Worm (Caenorhabditis elegans) whole organism, young adult: ENCODE measurements around the gene mboa-7.

ENCODE experiments used
- B0019.2 ChIP-seq: fragments of 200-800 bp; sonication (Bioruptor generic); conservative IDR thresholded peaks from 2 replicates; pipeline ENCODE4 v1.3.6; 2022; ENCODE audit warnings: missing genetic modification reagents, missing genetic modification characterization, missing compliant biosample characterization
- B0261.1 ChIP-seq: sonication (generic microtip); optimal IDR thresholded peaks from 2 replicates; lab custom pipeline; 2016; ENCODE audit warnings: mild to moderate bottlenecking, missing genetic modification characterization, moderate library complexity, missing compliant biosample characterization
- C06A6.2 ChIP-seq: fragments of 200-800 bp; sonication (Bioruptor generic); conservative IDR thresholded peaks from 2 replicates; pipeline ENCODE4 v1.3.6; 2022; ENCODE audit warnings: missing genetic modification characterization, missing compliant biosample characterization
- F10E7.11 ChIP-seq: sonication (generic microtip); optimal IDR thresholded peaks from 2 replicates; lab custom pipeline; 2017; ENCODE audit warnings: mild to moderate bottlenecking, missing genetic modification characterization, moderate library complexity, missing compliant biosample characterization
- F33H1.4 ChIP-seq: fragments of 200-800 bp; sonication (Bioruptor generic); IDR thresholded peaks from 2 replicates; pipeline ENCODE4 v1.3.6; 2022; ENCODE audit warnings: missing genetic modification reagents, missing genetic modification characterization, missing compliant biosample characterization
- F49E8.2 ChIP-seq: sonication (generic microtip); optimal IDR thresholded peaks from 3 replicates; lab custom pipeline; 2017; ENCODE audit warnings: missing genetic modification characterization, mild to moderate bottlenecking, missing compliant biosample characterization, antibody characterized with exemption, moderate library complexity; ENCODE audit not compliant: insufficient read depth
- F55B11.4 ChIP-seq: sonication (generic microtip); optimal IDR thresholded peaks from 2 replicates; lab custom pipeline; 2016; ENCODE audit warnings: missing compliant biosample characterization, missing genetic modification characterization, borderline replicate concordance; ENCODE audit not compliant: insufficient read depth
- T26A5.8 ChIP-seq: sonication (generic microtip); optimal IDR thresholded peaks from 2 replicates; lab custom pipeline; 2016; ENCODE audit warnings: missing genetic modification characterization, missing compliant biosample characterization
- Y53F4B.3 ChIP-seq: fragments of 200-800 bp; sonication (Bioruptor generic); IDR thresholded peaks from 2 replicates; pipeline ENCODE4 v1.3.6; 2022; ENCODE audit warnings: missing genetic modification reagents, missing genetic modification characterization, missing compliant biosample characterization
- attf-3 ChIP-seq: fragments of 200-800 bp; sonication (Bioruptor generic); conservative IDR thresholded peaks from 2 replicates; pipeline ENCODE4 v1.3.6; 2022; ENCODE audit warnings: missing genetic modification reagents, missing genetic modification characterization, missing compliant biosample characterization
- attf-5 ChIP-seq: fragments of 200-800 bp; sonication (Bioruptor generic); optimal IDR thresholded peaks from 2 replicates; lab custom pipeline; 2018; ENCODE audit warnings: mild to moderate bottlenecking, missing genetic modification characterization, missing compliant biosample characterization
- attf-6 ChIP-seq: fragments of 200-800 bp; sonication (Bioruptor generic); IDR thresholded peaks from 2 replicates; pipeline ENCODE4 v1.3.6; 2022; ENCODE audit warnings: missing genetic modification reagents, missing genetic modification characterization, missing compliant biosample characterization
- bed-2 ChIP-seq: fragments of 200-800 bp; sonication (Bioruptor generic); IDR thresholded peaks from 2 replicates; pipeline ENCODE4 v1.3.6; 2022; ENCODE audit warnings: missing genetic modification reagents, missing genetic modification characterization, missing compliant biosample characterization
- cebp-1 ChIP-seq, 2 experiments: fragments of 200-800 bp in 1 of 2; sonication (Bioruptor generic) in 1 of 2; sonication (generic microtip) in 1 of 2; IDR thresholded peaks in 1 of 2; optimal IDR thresholded peaks in 1 of 2; 2 replicates each; pipeline versions ENCODE4 v1.3.6 to Lab custom; 2017 to 2022; ENCODE audit warnings: missing compliant biosample characterization in 2 of 2, missing genetic modification characterization in 2 of 2, mild to moderate bottlenecking in 1 of 2, missing genetic modification reagents in 1 of 2, moderate library complexity in 1 of 2
- cebp-2 ChIP-seq: fragments of 200-800 bp; sonication (Bioruptor generic); IDR thresholded peaks from 2 replicates; pipeline ENCODE4 v1.3.6; 2022; ENCODE audit warnings: missing genetic modification characterization, missing compliant biosample characterization
- ceh-27 ChIP-seq: fragments of 200-800 bp; sonication (Bioruptor generic); optimal IDR thresholded peaks from 2 replicates; lab custom pipeline; 2018; ENCODE audit warnings: mild to moderate bottlenecking, missing genetic modification characterization, moderate library complexity, missing compliant biosample characterization
- ceh-40 ChIP-seq: fragments of 200-800 bp; sonication (Bioruptor generic); IDR thresholded peaks from 2 replicates; pipeline ENCODE4 v1.3.6; 2022; ENCODE audit warnings: missing genetic modification characterization, missing compliant biosample characterization
- ceh-79 ChIP-seq: sonication (generic microtip); optimal IDR thresholded peaks from 2 replicates; lab custom pipeline; 2017; ENCODE audit warnings: mild to moderate bottlenecking, missing genetic modification characterization, missing compliant biosample characterization
- ceh-91 ChIP-seq: fragments of 200-800 bp; sonication (Bioruptor generic); IDR thresholded peaks from 2 replicates; pipeline ENCODE4 v1.3.6; 2022; ENCODE audit warnings: missing genetic modification reagents, missing genetic modification characterization, missing compliant biosample characterization
- dox-1 ChIP-seq: fragments of 200-800 bp; sonication (Bioruptor generic); IDR thresholded peaks from 2 replicates; pipeline ENCODE4 v1.3.6; 2022; ENCODE audit warnings: missing genetic modification reagents, missing genetic modification characterization, missing compliant biosample characterization
- dpff-1 ChIP-seq: sonication (generic microtip); optimal IDR thresholded peaks from 2 replicates; lab custom pipeline; 2017; ENCODE audit warnings: mild to moderate bottlenecking, missing genetic modification characterization, missing compliant biosample characterization
- egrh-3 ChIP-seq: fragments of 200-800 bp; sonication (Bioruptor generic); IDR thresholded peaks from 2 replicates; pipeline ENCODE4 v1.3.6; 2022; ENCODE audit warnings: missing genetic modification reagents, missing genetic modification characterization, missing compliant biosample characterization
- fkh-3 ChIP-seq: sonication (generic microtip); optimal IDR thresholded peaks from 2 replicates; lab custom pipeline; 2016; ENCODE audit warnings: mild to moderate bottlenecking, missing genetic modification characterization, missing compliant biosample characterization
- gei-17 ChIP-seq: fragments of 200-800 bp; sonication (Bioruptor generic); optimal IDR thresholded peaks from 2 replicates; lab custom pipeline; 2018; ENCODE audit warnings: mild to moderate bottlenecking, missing genetic modification characterization, missing compliant biosample characterization
- hlh-26 ChIP-seq: fragments of 200-800 bp; sonication (Bioruptor generic); conservative IDR thresholded peaks from 2 replicates; pipeline ENCODE4 v1.3.6; 2022; ENCODE audit warnings: missing genetic modification reagents, missing genetic modification characterization, missing compliant biosample characterization
- lag-1 ChIP-seq: fragments of 200-800 bp; sonication (Bioruptor generic); IDR thresholded peaks from 2 replicates; pipeline ENCODE4 v1.3.6; 2022; ENCODE audit warnings: missing genetic modification reagents, missing genetic modification characterization, missing compliant biosample characterization
- let-607 ChIP-seq, 2 experiments: fragments of 200-800 bp in 1 of 2; sonication (Bioruptor generic) in 1 of 2; sonication (generic microtip) in 1 of 2; optimal IDR thresholded peaks; 2 replicates each; lab custom pipeline; 2016 to 2018; ENCODE audit warnings: mild to moderate bottlenecking in 2 of 2, missing compliant biosample characterization in 2 of 2, missing genetic modification characterization in 2 of 2, moderate library complexity in 2 of 2, missing genotype in 1 of 2
- lin-35 ChIP-seq, 3 experiments: fragments of 150-350 bp in 2 of 3; sonication (generic microtip) in 1 of 3; optimal IDR thresholded peaks; 2 replicates each; lab custom pipeline; 2014 to 2018; ENCODE audit warnings: missing biosample characterization in 3 of 3, missing genetic modification characterization in 3 of 3, missing genetic modification reagents in 3 of 3
- lin-40 ChIP-seq: sonication (generic microtip); optimal IDR thresholded peaks from 2 replicates; lab custom pipeline; 2016; ENCODE audit warnings: missing genetic modification characterization, mild to moderate bottlenecking, missing compliant biosample characterization, missing genotype, missing genetic modification reagents
- madf-6 ChIP-seq: fragments of 200-800 bp; sonication (Bioruptor generic); IDR thresholded peaks from 2 replicates; pipeline ENCODE4 v1.3.6; 2022; ENCODE audit warnings: missing genetic modification reagents, missing genetic modification characterization, missing compliant biosample characterization
- nhr-27 ChIP-seq: fragments of 200-800 bp; sonication (Bioruptor generic); optimal IDR thresholded peaks from 2 replicates; lab custom pipeline; 2018; ENCODE audit warnings: mild to moderate bottlenecking, missing genetic modification characterization, moderate library complexity, missing compliant biosample characterization
- nhr-80 ChIP-seq: sonication (generic microtip); optimal IDR thresholded peaks from 2 replicates; lab custom pipeline; 2016; ENCODE audit warnings: missing genetic modification characterization, missing compliant biosample characterization
- rcor-1 ChIP-seq: fragments of 200-800 bp; sonication (Bioruptor generic); IDR thresholded peaks from 2 replicates; pipeline ENCODE4 v1.3.6; 2022; ENCODE audit warnings: missing genetic modification reagents, missing genetic modification characterization, missing compliant biosample characterization
- rec-8 ChIP-seq, 2 experiments: sonication (generic microtip); optimal IDR thresholded peaks; 2 replicates each; lab custom pipeline; 2016; ENCODE audit warnings: mild to moderate bottlenecking in 2 of 2, missing genetic modification characterization in 2 of 2, missing genetic modification reagents in 2 of 2, missing genotype in 2 of 2, missing biosample characterization in 1 of 2, missing compliant biosample characterization in 1 of 2, moderate library complexity in 1 of 2
- sdz-38 ChIP-seq: sonication (generic microtip); optimal IDR thresholded peaks from 2 replicates; lab custom pipeline; 2016; ENCODE audit warnings: missing genotype, missing genetic modification characterization, missing compliant biosample characterization
- snpc-3.4 ChIP-seq: sonication (generic microtip); optimal IDR thresholded peaks from 2 replicates; lab custom pipeline; 2017; ENCODE audit warnings: missing genetic modification characterization, mild to moderate bottlenecking, missing compliant biosample characterization, antibody characterized with exemption, moderate library complexity, missing genotype, missing genetic modification reagents
- tbp1 ChIP-seq: fragments of 200-800 bp; sonication (Bioruptor generic); optimal IDR thresholded peaks from 2 replicates; lab custom pipeline; 2018; ENCODE audit warnings: mild to moderate bottlenecking, missing genetic modification characterization, missing compliant biosample characterization
- tlf-1 ChIP-seq: fragments of 200-800 bp; sonication (Bioruptor generic); optimal IDR thresholded peaks from 2 replicates; lab custom pipeline; 2018; ENCODE audit warnings: mild to moderate bottlenecking, missing genetic modification characterization, missing compliant biosample characterization
- zfh-2 ChIP-seq: fragments of 200-800 bp; sonication (Bioruptor generic); conservative IDR thresholded peaks from 2 replicates; pipeline ENCODE4 v1.3.6; 2022; ENCODE audit warnings: missing genetic modification reagents, missing genetic modification characterization, missing compliant biosample characterization
- ztf-18 ChIP-seq: sonication (generic microtip); optimal IDR thresholded peaks from 2 replicates; lab custom pipeline; 2016; ENCODE audit warnings: missing genotype, mild to moderate bottlenecking, missing genetic modification characterization, missing compliant biosample characterization
- ztf-26 ChIP-seq: sonication (generic microtip); optimal IDR thresholded peaks from 2 replicates; lab custom pipeline; 2017; ENCODE audit warnings: missing genetic modification characterization, missing compliant biosample characterization
- ztf-6 ChIP-seq: fragments of 200-800 bp; sonication (Bioruptor generic); IDR thresholded peaks from 2 replicates; pipeline ENCODE4 v1.3.6; 2022; ENCODE audit warnings: missing genetic modification reagents, missing genetic modification characterization, missing compliant biosample characterization

Gene mboa-7

ce11 chrX:10524483-10524948 lies at the start of gene mboa-7, which contains the start of gene git-1:
Gene mboa-7, minus strand, starts transcription at chrX:10524565.
Gene git-1, plus strand, starts transcription at chrX:10524898.
- TF ChIP-seq ceh-27 (GFP tag; lab: Kevin White, UChicago) (peak; percentile 15), tbp1 (GFP tag; lab: Kevin White, UChicago) (peak; percentile 20), Y53F4B.3 (GFP tag; lab: Robert Waterston, UW) (no peak), attf-5 (peak; percentile 6), let-607 (tag; optimal IDR thresholded peaks at IDR 0.05; lab: Kevin White, UChicago) (no peak), ztf-18 (tag; lab: Kevin White, UChicago) (peak; percentile 91), nhr-80 (tag; lab: Kevin White, UChicago) (peak; percentile 71), dox-1 (peak; percentile 67), bed-2 (GFP tag; lab: Robert Waterston, UW) (no peak), C06A6.2 (GFP tag; lab: Robert Waterston, UW) (0 out of 2 replicates have a peak, but pooled peaks have one; percentile 11), cebp-1 (GFP tag; IDR thresholded peaks at IDR 0.05; lab: Robert Waterston, UW) (no peak), cebp-1 (tag; optimal IDR thresholded peaks at IDR 0.05; lab: Kevin White, UChicago) (peak; percentile 59), lin-40 (peak; percentile 51), F55B11.4 (tag; lab: Kevin White, UChicago) (no peak)

- TF ChIP-seq zfh-2 = no peak
- no peak for TF ChIP-seq snpc-3.4 (tag; lab: Kevin White, UChicago)
- no peak for TF ChIP-seq F49E8.2 (tag; lab: Kevin White, UChicago)
- TF ChIP-seq nhr-27 (tag; lab: Kevin White, UChicago) = no peak
- no peak for TF ChIP-seq madf-6 (GFP tag; lab: Robert Waterston, UW)
- TF ChIP-seq rcor-1 (GFP tag; lab: Robert Waterston, UW) = no peak
- TF ChIP-seq ztf-26 (tag; lab: Kevin White, UChicago) = no peak
- TF ChIP-seq ceh-91 (GFP tag; lab: Robert Waterston, UW) = no peak
- no peak for TF ChIP-seq sdz-38
- TF ChIP-seq ceh-27 (GFP tag; lab: Kevin White, UChicago) = no peak
- no peak for TF ChIP-seq lag-1 (GFP tag; lab: Robert Waterston, UW)
- TF ChIP-seq ceh-40 (GFP tag; lab: Robert Waterston, UW) = no peak
Observed at ce11 chrX:10569185-10569584, 44.8 kb upstream of the mboa-7 start, which contains the start of gene bet-2. Gene bet-2, plus strand, starts transcription at chrX:10569273.

- TF ChIP-seq dpff-1 (tag; lab: Kevin White, UChicago) (peak; percentile 22), hlh-26 (GFP tag; lab: Robert Waterston, UW) (no peak), madf-6 (GFP tag; lab: Robert Waterston, UW) (no peak), ceh-40 (GFP tag; lab: Robert Waterston, UW) (no peak), B0261.1 (tag; lab: Kevin White, UChicago) (peak; percentile 17), F10E7.11 (tag; lab: Kevin White, UChicago) (no peak), C06A6.2 (GFP tag; lab: Robert Waterston, UW) (peak; percentile 68; the same call in 1 of the 2 replicates), attf-3 (GFP tag; lab: Robert Waterston, UW) (no peak), ceh-79 (tag; lab: Kevin White, UChicago) (peak; percentile 72), gei-17 (peak; percentile 88), B0019.2 (GFP tag; lab: Robert Waterston, UW) (no peak), egrh-3 (GFP tag; lab: Robert Waterston, UW) (peak; percentile 86), attf-6 (GFP tag; lab: Robert Waterston, UW) (no peak), tlf-1 (GFP tag; lab: Kevin White, UChicago) (peak; percentile 62), F33H1.4 (GFP tag; lab: Robert Waterston, UW) (no peak), lin-35 (GFP tag; optimal IDR thresholded peaks at IDR 0.05; lab: Kevin White, UChicago) (peak in 1 of 3 experiments; percentile 74), T26A5.8 (tag; lab: Kevin White, UChicago) (no peak), ztf-6 (GFP tag; lab: Robert Waterston, UW) (no peak), F55B11.4 (tag; lab: Kevin White, UChicago) (no peak), fkh-3 (tag; lab: Kevin White, UChicago) (no peak), rec-8 (tag; optimal IDR thresholded peaks at IDR 0.05; lab: Kevin White, UChicago) (peak in 1 of 2 experiments; percentile 29), cebp-2 (GFP tag; lab: Robert Waterston, UW) (no peak)
Observed at ce11 chrX:10568385-10569149, 44.2 kb upstream of the mboa-7 start.
